Fruit fly (Drosophila melanogaster): ENCODE measurements around the gene mnb.

Gene mnb

dm6 chrX:17829083-17829997 is 57.7 kb downstream of the mnb start (continued):
- TF ChIP-seq CG12769 (tag; optimal IDR thresholded peaks at IDR 0.05) (no peak), row (GFP tag; IDR thresholded peaks at IDR 0.05) (no peak; the same call in 1 of the 3 replicates), CG1647 (GFP tag; optimal IDR thresholded peaks at IDR 0.05) (no peak), CG11085 (GFP tag; IDR thresholded peaks at IDR 0.05) (no peak), disco-r (GFP tag; optimal IDR thresholded peaks at IDR 0.05) (no peak), CG8290 (GFP tag; optimal IDR thresholded peaks at IDR 0.05) (peak; percentile 22), CG8290 (tag; optimal IDR thresholded peaks at IDR 0.05) (no peak), ewg (GFP tag; optimal IDR thresholded peaks at IDR 0.05) (peak; percentile 33), CG17361 (GFP tag; IDR thresholded peaks at IDR 0.05) (peak; percentile 89), gcm2 (GFP tag; optimal IDR thresholded peaks at IDR 0.05) (no peak), CG4424 (GFP tag; optimal IDR thresholded peaks at IDR 0.05) (peak; percentile 65), CG9817 (tag; optimal IDR thresholded peaks at IDR 0.05) (no peak), CG5180 (GFP tag; optimal IDR thresholded peaks at IDR 0.05) (peak; percentile 62), pros (GFP tag; optimal IDR thresholded peaks at IDR 0.05) (peak; percentile 72), slp2 (GFP tag; optimal IDR thresholded peaks at IDR 0.05) (peak; percentile 30), CG8388 (GFP tag; optimal IDR thresholded peaks at IDR 0.05) (peak; percentile 71), CG31388 (GFP tag; optimal IDR thresholded peaks at IDR 0.05) (no peak), CG11504 (tag; optimal IDR thresholded peaks at IDR 0.05) (peak; percentile 83), CG2712 (tag; optimal IDR thresholded peaks at IDR 0.05) (peak; percentile 88), Jarid2 (GFP tag; optimal IDR thresholded peaks at IDR 0.05) (peak; percentile 15), salm (tag; optimal IDR thresholded peaks at IDR 0.05) (peak; percentile 50), Scr (GFP tag; IDR thresholded peaks at IDR 0.05; ENCODE audit: partially characterized antibody) (no peak), pum (GFP tag; optimal IDR thresholded peaks at IDR 0.05) (peak; percentile 18), CG11560 (tag; IDR thresholded peaks at IDR 0.05) (no peak), Six4 (GFP tag; optimal IDR thresholded peaks at IDR 0.05) (peak; percentile 29), eve (GFP tag; optimal IDR thresholded peaks at IDR 0.05) (no peak), Hr3 (GFP tag; optimal IDR thresholded peaks at IDR 0.05) (peak; percentile 35), seq (GFP tag; IDR thresholded peaks at IDR 0.05) (peak; percentile 14; the same call in 1 of the 2 replicates), ap (GFP tag; IDR thresholded peaks at IDR 0.05) (peak; percentile 41; the same call in 1 of the 2 replicates), mirr (GFP tag; optimal IDR thresholded peaks at IDR 0.05) (no peak), CG18476 (GFP tag; optimal IDR thresholded peaks at IDR 0.05) (peak; percentile 24), HLH3B (GFP tag; IDR thresholded peaks at IDR 0.05) (peak; percentile 46), scrt (GFP tag; optimal IDR thresholded peaks at IDR 0.05) (no peak), crc (GFP tag; optimal IDR thresholded peaks at IDR 0.05) (no peak), E2f2 (GFP tag; IDR thresholded peaks at IDR 0.05) (peak; percentile 29; the same call in 1 of the 2 replicates), Eip74EF (GFP tag; optimal IDR thresholded peaks at IDR 0.05) (peak in 1 of 2 experiments; percentile 71), slbo (GFP tag; IDR thresholded peaks at IDR 0.05) (no peak), H2.0 (GFP tag; IDR thresholded peaks at IDR 0.05) (0 out of 2 replicates have a peak, but pooled peaks have one; percentile 26), Hr51 (GFP tag; optimal IDR thresholded peaks at IDR 0.05) (peak in 1 of 2 experiments; percentile 74), kah (GFP tag; optimal IDR thresholded peaks at IDR 0.05) (peak; percentile 38), ems (GFP tag; optimal IDR thresholded peaks at IDR 0.05) (no peak), CG2875 (GFP tag; optimal IDR thresholded peaks at IDR 0.05) (peak; percentile 62), CG4707 (GFP tag; optimal IDR thresholded peaks at IDR 0.05) (no peak), h (optimal IDR thresholded peaks at IDR 0.05) (no peak), CG12219 (GFP tag; optimal IDR thresholded peaks at IDR 0.05) (peak; percentile 60), CG17328 (GFP tag; IDR thresholded peaks at IDR 0.05) (peak; percentile 60), gem (tag; optimal IDR thresholded peaks at IDR 0.05) (peak; percentile 84), ro (GFP tag; IDR thresholded peaks at IDR 0.05) (no peak), CG31224 (GFP tag; IDR thresholded peaks at IDR 0.05) (no peak)

Data from whole organism, embryonic.